Worm (Caenorhabditis elegans): ENCODE data around the gene H20E11.1.

H20E11.1 gene

ce11 chrIV:6811808-6812207 lies 18.1 kb upstream of the H20E11.1 start, which contains the start of gene ceh-48:
Gene ceh-48 (plus strand): TSS chrIV:6812108.
- TF ChIP-seq ceh-9 (tag; optimal IDR thresholded peaks at IDR 0.05) (no peak), unc-55 (GFP tag; optimal IDR thresholded peaks at IDR 0.05) (no peak), syd-9 (tag; optimal IDR thresholded peaks at IDR 0.05) (no peak), odd-2 (tag; optimal IDR thresholded peaks at IDR 0.05) (no peak), ceh-6 (GFP tag; optimal IDR thresholded peaks at IDR 0.05) (no peak), unc-42 (tag; optimal IDR thresholded peaks at IDR 0.05) (no peak), npax-4 (tag; optimal IDR thresholded peaks at IDR 0.05) (no peak), ceh-14 (tag; optimal IDR thresholded peaks at IDR 0.05) (no peak), K02D7.2 (tag; optimal IDR thresholded peaks at IDR 0.05) (no peak), eyg-1 (tag; optimal IDR thresholded peaks at IDR 0.05) (no peak), unc-86 (tag; optimal IDR thresholded peaks at IDR 0.05) (no peak)

- TF ChIP-seq ceh-18 (tag; optimal IDR thresholded peaks at IDR 0.05) (no peak), unc-42 (tag; optimal IDR thresholded peaks at IDR 0.05) (no peak), tbx-7 (tag; optimal IDR thresholded peaks at IDR 0.05) (no peak), npax-4 (tag; optimal IDR thresholded peaks at IDR 0.05) (no peak), mec-3 (tag; optimal IDR thresholded peaks at IDR 0.05; ENCODE audit: borderline replicate concordance) (no peak), pat-9 (tag; optimal IDR thresholded peaks at IDR 0.05) (no peak), lim-6 (tag; optimal IDR thresholded peaks at IDR 0.05) (no peak), sdc-2 (tag; optimal IDR thresholded peaks at IDR 0.05) (no peak), ceh-31 (tag; optimal IDR thresholded peaks at IDR 0.05) (no peak), Y22D7AL.16 (tag; optimal IDR thresholded peaks at IDR 0.05) (no peak), unc-55 (GFP tag; optimal IDR thresholded peaks at IDR 0.05) (no peak)
These were observed 12.4 kb upstream of the H20E11.1 start, which contains the start of gene C17H12.5 for ce11 chrIV:6817554-6817953. Gene C17H12.5 (minus strand): TSS chrIV:6817654.

- TF ChIP-seq elt-2 (tag; optimal IDR thresholded peaks at IDR 0.05) = peak; percentile 76
- no peak for TF ChIP-seq unc-55 (GFP tag; optimal IDR thresholded peaks at IDR 0.05)
These were observed 11.6 kb upstream of the H20E11.1 start, which contains the start of gene C17H12.8 for ce11 chrIV:6818369-6818768. Gene C17H12.8 (plus strand): TSS chrIV:6818703.

- TF ChIP-seq ceh-48 (tag; optimal IDR thresholded peaks at IDR 0.05) (no peak), ceh-18 (tag; optimal IDR thresholded peaks at IDR 0.05) (no peak), unc-3 (GFP tag; conservative IDR thresholded peaks at IDR 0.05) (no peak), unc-3 (tag; optimal IDR thresholded peaks at IDR 0.05) (no peak), pax-1 (tag; optimal IDR thresholded peaks at IDR 0.05) (no peak), C08G9.2 (tag; optimal IDR thresholded peaks at IDR 0.05) (no peak)
These were observed 8.2 kb upstream of the H20E11.1 start for ce11 chrIV:6821709-6822108.

- TF ChIP-seq ceh-34 (tag; optimal IDR thresholded peaks at IDR 0.05) = no peak
- no peak for TF ChIP-seq pha-4 (tag; optimal IDR thresholded peaks at IDR 0.05)
- no peak for TF ChIP-seq hlh-30 (tag; optimal IDR thresholded peaks at IDR 0.05; ENCODE audit: insufficient read depth)
- no peak for TF ChIP-seq gmeb-2 (tag; optimal IDR thresholded peaks at IDR 0.05)
- TF ChIP-seq K09A11.1 (tag; optimal IDR thresholded peaks at IDR 0.05; ENCODE audit: insufficient read depth) = no peak
These were observed 7.5 kb upstream of the H20E11.1 start, which contains the start of gene C17H12.6 for ce11 chrIV:6822406-6822805. Gene C17H12.6 (minus strand): TSS chrIV:6822506.

ce11 chrIV:6824622-6825021 lies 5.3 kb upstream of the H20E11.1 start, which contains the start of gene H20E11.3:
Gene H20E11.3 (plus strand): TSS chrIV:6824816.
- no peak for TF ChIP-seq elt-2 (tag; optimal IDR thresholded peaks at IDR 0.05)
- TF ChIP-seq gmeb-2 (tag; optimal IDR thresholded peaks at IDR 0.05) = no peak
- TF ChIP-seq lim-6 (tag; optimal IDR thresholded peaks at IDR 0.05) = no peak
- no peak for TF ChIP-seq npax-4 (tag; optimal IDR thresholded peaks at IDR 0.05)
- no peak for TF ChIP-seq ceh-31 (tag; optimal IDR thresholded peaks at IDR 0.05)
- TF ChIP-seq fkh-10 (GFP tag; optimal IDR thresholded peaks at IDR 0.05) = no peak
- TF ChIP-seq K09A11.1 (tag; optimal IDR thresholded peaks at IDR 0.05; ENCODE audit: insufficient read depth) = no peak
- TF ChIP-seq nfya-1 (tag; optimal IDR thresholded peaks at IDR 0.05) = no peak
- no peak for TF ChIP-seq unc-86 (tag; optimal IDR thresholded peaks at IDR 0.05)
- no peak for TF ChIP-seq C08G9.2 (tag; optimal IDR thresholded peaks at IDR 0.05)
- TF ChIP-seq tbx-7 (tag; optimal IDR thresholded peaks at IDR 0.05) = no peak
- TF ChIP-seq sox-2 (GFP tag; IDR thresholded peaks at IDR 0.05) = no peak
- TF ChIP-seq hlh-6 (tag; optimal IDR thresholded peaks at IDR 0.05) = no peak
- no peak for TF ChIP-seq nhr-232 (tag; optimal IDR thresholded peaks at IDR 0.05)
- no peak for TF ChIP-seq dmd-4 (tag; optimal IDR thresholded peaks at IDR 0.05; ENCODE audit: borderline replicate concordance)
- TF ChIP-seq pha-2 (tag; optimal IDR thresholded peaks at IDR 0.05) = no peak
- no peak for TF ChIP-seq zip-5 (tag; optimal IDR thresholded peaks at IDR 0.05)
- no peak for TF ChIP-seq pax-1 (tag; optimal IDR thresholded peaks at IDR 0.05)

Measured in whole organism, late embryonic.